Fruit fly (Drosophila melanogaster) whole organism, embryonic: ENCODE data around the gene Atg12.

Experiments used
- Abd-B ChIP-seq: fragments of 200-800 bp; sonication (Bioruptor generic); optimal IDR thresholded peaks from 2 replicates; lab custom pipeline; 2018; ENCODE audit warnings: missing biosample characterization, mild to moderate bottlenecking, missing genetic modification characterization, moderate library complexity
- Atf3 ChIP-seq: fragments of 200-800 bp; sonication (Bioruptor generic); optimal IDR thresholded peaks from 3 replicates; lab custom pipeline; 2016; ENCODE audit warnings: missing biosample characterization, missing genetic modification characterization
- B-H1 ChIP-seq: fragments of 200-800 bp; sonication (Bioruptor generic); IDR thresholded peaks from 3 replicates; pipeline ENCODE4 v1.3.6; 2022; ENCODE audit warnings: missing biosample characterization, missing genetic modification characterization
- BEAF-32 ChIP-seq: fragments of 200-800 bp; sonication (Bioruptor generic); optimal IDR thresholded peaks from 3 replicates; lab custom pipeline; 2017; ENCODE audit warnings: missing biosample characterization, missing genetic modification characterization, mild to moderate bottlenecking, moderate library complexity, missing genetic modification reagents
- CG14710 ChIP-seq: fragments of 200-800 bp; sonication (Bioruptor generic); optimal IDR thresholded peaks from 3 replicates; lab custom pipeline; 2019; ENCODE audit warnings: missing biosample characterization, mild to moderate bottlenecking, missing genetic modification characterization, moderate library complexity
- CG1529 ChIP-seq: fragments of 200-800 bp; sonication (Bioruptor generic); optimal IDR thresholded peaks from 3 replicates; lab custom pipeline; 2018; ENCODE audit warnings: missing biosample characterization, missing genetic modification characterization
- CG18764 ChIP-seq: fragments of 200-800 bp; sonication (Bioruptor generic); optimal IDR thresholded peaks from 3 replicates; lab custom pipeline; 2016; ENCODE audit warnings: missing biosample characterization, missing genetic modification characterization
- CG2199 ChIP-seq: fragments of 200-800 bp; sonication (Bioruptor generic); IDR thresholded peaks from 3 replicates; pipeline ENCODE4 v1.3.6; 2022; ENCODE audit warnings: missing biosample characterization, missing genetic modification characterization
- CG2875 ChIP-seq: fragments of 200-800 bp; sonication (Bioruptor generic); optimal IDR thresholded peaks from 2 replicates; lab custom pipeline; 2017; ENCODE audit warnings: missing biosample characterization, mild to moderate bottlenecking, missing genetic modification characterization, missing genetic modification reagents
- CG31365 ChIP-seq: fragments of 200-800 bp; sonication (Bioruptor generic); optimal IDR thresholded peaks from 2 replicates; lab custom pipeline; 2018; ENCODE audit warnings: missing biosample characterization, mild to moderate bottlenecking, missing genetic modification characterization
- CG31388 ChIP-seq: fragments of 200-800 bp; sonication (Bioruptor generic); optimal IDR thresholded peaks from 2 replicates; lab custom pipeline; 2016; ENCODE audit warnings: missing biosample characterization, missing genetic modification characterization
- CG32532 ChIP-seq: fragments of 200-800 bp; sonication (Bioruptor generic); IDR thresholded peaks from 2 replicates; pipeline ENCODE4 v1.3.6; 2022; ENCODE audit warnings: missing biosample characterization, missing genetic modification characterization
- CG33557 ChIP-seq: fragments of 200-800 bp; sonication (Bioruptor generic); optimal IDR thresholded peaks from 2 replicates; lab custom pipeline; 2019; ENCODE audit warnings: missing biosample characterization, mild to moderate bottlenecking, missing genetic modification characterization, moderate library complexity
- CG4424 ChIP-seq: fragments of 200-800 bp; sonication (Bioruptor generic); optimal IDR thresholded peaks from 3 replicates; lab custom pipeline; 2016; ENCODE audit warnings: missing biosample characterization, missing genetic modification characterization
- CG6813 ChIP-seq: fragments of 200-800 bp; sonication (Bioruptor generic); optimal IDR thresholded peaks from 2 replicates; lab custom pipeline; 2017; ENCODE audit warnings: missing biosample characterization, missing genetic modification characterization, mild to moderate bottlenecking, moderate library complexity, missing genetic modification reagents
- CG7786 ChIP-seq: fragments of 200-800 bp; sonication (Bioruptor generic); optimal IDR thresholded peaks from 2 replicates; lab custom pipeline; 2016; ENCODE audit warnings: missing biosample characterization, missing genetic modification characterization
- CG8388 ChIP-seq: fragments of 200-800 bp; sonication (Bioruptor generic); optimal IDR thresholded peaks from 2 replicates; lab custom pipeline; 2019; ENCODE audit warnings: missing biosample characterization, mild to moderate bottlenecking, missing genetic modification characterization, moderate library complexity
- CG9215 ChIP-seq: fragments of 200-800 bp; sonication (Bioruptor generic); IDR thresholded peaks from 2 replicates; pipeline ENCODE4 v1.3.6; 2022; ENCODE audit warnings: missing biosample characterization, missing genetic modification characterization
- CG9727 ChIP-seq: fragments of 200-800 bp; sonication (Bioruptor generic); optimal IDR thresholded peaks from 3 replicates; lab custom pipeline; 2017; ENCODE audit warnings: missing biosample characterization, mild to moderate bottlenecking, missing genetic modification characterization
- CG9932 ChIP-seq: fragments of 200-800 bp; sonication (Bioruptor generic); IDR thresholded peaks from 2 replicates; pipeline ENCODE4 v1.3.6; 2022; ENCODE audit warnings: missing biosample characterization, missing genetic modification characterization
- CoRest ChIP-seq: fragments of 200-800 bp; sonication (Bioruptor generic); optimal IDR thresholded peaks from 3 replicates; lab custom pipeline; 2018; ENCODE audit warnings: missing biosample characterization, mild to moderate bottlenecking, missing genetic modification characterization, moderate library complexity
- Dip2 ChIP-seq: fragments of 200-800 bp; sonication (Bioruptor generic); IDR thresholded peaks from 2 replicates; pipeline ENCODE4 v1.3.6; 2022; ENCODE audit warnings: missing biosample characterization, missing genetic modification characterization
- Dref ChIP-seq: fragments of 200-800 bp; sonication (Bioruptor generic); IDR thresholded peaks from 2 replicates; pipeline ENCODE4 v1.3.6; 2022; ENCODE audit warnings: missing biosample characterization, missing genetic modification characterization
- Drgx ChIP-seq: fragments of 200-800 bp; sonication (Bioruptor generic); IDR thresholded peaks from 2 replicates; pipeline ENCODE4 v1.3.6; 2022; ENCODE audit warnings: missing biosample characterization, missing genetic modification characterization
- HHEX ChIP-seq: fragments of 200-800 bp; sonication (Bioruptor generic); optimal IDR thresholded peaks from 3 replicates; lab custom pipeline; 2017; ENCODE audit warnings: missing biosample characterization, mild to moderate bottlenecking, missing genetic modification characterization, missing genetic modification reagents
- HLHmδ ChIP-seq: fragments of 200-800 bp; sonication (Bioruptor generic); optimal IDR thresholded peaks from 2 replicates; lab custom pipeline; 2018; ENCODE audit warnings: missing biosample characterization, mild to moderate bottlenecking, missing genetic modification characterization, moderate library complexity
- Hsf ChIP-seq: fragments of 200-800 bp; sonication (Bioruptor generic); optimal IDR thresholded peaks from 3 replicates; lab custom pipeline; 2016; ENCODE audit warnings: missing biosample characterization, missing genetic modification characterization
- Lim3 ChIP-seq: fragments of 200-800 bp; sonication (Bioruptor generic); IDR thresholded peaks from 2 replicates; pipeline ENCODE4 v1.3.6; 2022; ENCODE audit warnings: missing biosample characterization, missing genetic modification characterization
- Med ChIP-seq: fragments of 200-800 bp; sonication (Bioruptor generic); peaks from one replicate; lab custom pipeline; 2016; ENCODE audit warnings: missing biosample characterization, missing genetic modification characterization, mild to moderate bottlenecking, inconsistent platforms, moderate library complexity
- NK7.1 ChIP-seq: fragments of 200-800 bp; sonication (Bioruptor generic); optimal IDR thresholded peaks from 3 replicates; lab custom pipeline; 2016; ENCODE audit warnings: missing biosample characterization, missing genetic modification characterization
- ac ChIP-seq: fragments of 200-800 bp; sonication (Bioruptor generic); optimal IDR thresholded peaks from 3 replicates; lab custom pipeline; 2017; ENCODE audit warnings: missing biosample characterization, mild to moderate bottlenecking, missing genetic modification characterization
- al ChIP-seq: fragments of 200-800 bp; sonication (Bioruptor generic); IDR thresholded peaks from 2 replicates; pipeline ENCODE4 v1.3.6; 2022; ENCODE audit warnings: missing biosample characterization, missing genetic modification characterization
- bigmax ChIP-seq: fragments of 200-800 bp; sonication (Bioruptor generic); optimal IDR thresholded peaks from 2 replicates; lab custom pipeline; 2018; ENCODE audit warnings: missing biosample characterization, mild to moderate bottlenecking, missing genetic modification characterization
- crc ChIP-seq: fragments of 200-800 bp; sonication (Bioruptor generic); optimal IDR thresholded peaks from 2 replicates; lab custom pipeline; 2016; ENCODE audit warnings: missing biosample characterization, missing genetic modification characterization
- da ChIP-seq: fragments of 200-800 bp; sonication (Bioruptor generic); optimal IDR thresholded peaks from 2 replicates; lab custom pipeline; 2016; ENCODE audit warnings: missing biosample characterization, missing genetic modification characterization
- dmrt11E ChIP-seq: fragments of 200-800 bp; sonication (Bioruptor generic); optimal IDR thresholded peaks from 3 replicates; lab custom pipeline; 2018; ENCODE audit warnings: missing biosample characterization, mild to moderate bottlenecking, missing genetic modification characterization, moderate library complexity
- fd96Cb ChIP-seq: fragments of 200-800 bp; sonication (Bioruptor generic); optimal IDR thresholded peaks from 2 replicates; lab custom pipeline; 2018; ENCODE audit warnings: missing biosample characterization, mild to moderate bottlenecking, missing genetic modification characterization, moderate library complexity
- gsb-n ChIP-seq: fragments of 200-800 bp; sonication (Bioruptor generic); optimal IDR thresholded peaks from 3 replicates; lab custom pipeline; 2018; ENCODE audit warnings: missing biosample characterization, mild to moderate bottlenecking, missing genetic modification characterization
- hkb ChIP-seq, 2 experiments: fragments of 200-800 bp in 1 of 2; fragments of >200 bp in 1 of 2; sonication (Bioruptor generic) in 1 of 2; IDR thresholded peaks in 1 of 2; optimal IDR thresholded peaks in 1 of 2; 2 replicates each; pipeline versions ENCODE4 v1.3.6 to Lab custom; 2017 to 2022; ENCODE audit warnings: missing biosample characterization in 1 of 2, missing genetic modification characterization in 1 of 2
- kay ChIP-seq: fragments of 200-800 bp; sonication (Bioruptor generic); optimal IDR thresholded peaks from 2 replicates; lab custom pipeline; 2016; ENCODE audit warnings: missing biosample characterization, missing genetic modification characterization
- kni ChIP-seq: fragments of 200-800 bp; sonication (Bioruptor generic); optimal IDR thresholded peaks from 3 replicates; lab custom pipeline; 2017; ENCODE audit warnings: mild to moderate bottlenecking, missing biosample characterization, missing genetic modification reagents, missing genetic modification characterization
- oc ChIP-seq: fragments of 200-800 bp; sonication (Bioruptor generic); optimal IDR thresholded peaks from 2 replicates; lab custom pipeline; 2018; ENCODE audit warnings: missing biosample characterization, mild to moderate bottlenecking, missing genetic modification characterization, moderate library complexity
- shn ChIP-seq: fragments of 200-800 bp; sonication (Bioruptor generic); optimal IDR thresholded peaks from 3 replicates; lab custom pipeline; 2016; ENCODE audit warnings: missing biosample characterization, missing genetic modification characterization
- sim ChIP-seq: fragments of 200-800 bp; sonication (Bioruptor generic); IDR thresholded peaks from 2 replicates; pipeline ENCODE4 v1.3.6; 2022; ENCODE audit warnings: missing biosample characterization, missing genetic modification characterization
- sna ChIP-seq: fragments of 200-800 bp; sonication (Bioruptor generic); IDR thresholded peaks from 2 replicates; pipeline ENCODE4 v1.3.6; 2022; ENCODE audit warnings: missing biosample characterization, missing genetic modification characterization; ENCODE audit not compliant: partially characterized antibody
- stwl ChIP-seq: fragments of 200-800 bp; sonication (Bioruptor generic); optimal IDR thresholded peaks from 3 replicates; lab custom pipeline; 2018; ENCODE audit warnings: missing biosample characterization, mild to moderate bottlenecking, missing genetic modification characterization, moderate library complexity
- twi ChIP-seq: fragments of 200-800 bp; optimal IDR thresholded peaks from 2 replicates; lab custom pipeline; 2019; ENCODE audit warnings: missing biosample characterization, mild to moderate bottlenecking, missing genetic modification characterization, moderate library complexity
- zen2 ChIP-seq: fragments of 200-800 bp; sonication (Bioruptor generic); IDR thresholded peaks from 3 replicates; pipeline ENCODE4 v1.3.6; 2022; ENCODE audit warnings: missing biosample characterization, missing genetic modification characterization; ENCODE audit not compliant: partially characterized antibody

The Atg12 gene

DNA sequence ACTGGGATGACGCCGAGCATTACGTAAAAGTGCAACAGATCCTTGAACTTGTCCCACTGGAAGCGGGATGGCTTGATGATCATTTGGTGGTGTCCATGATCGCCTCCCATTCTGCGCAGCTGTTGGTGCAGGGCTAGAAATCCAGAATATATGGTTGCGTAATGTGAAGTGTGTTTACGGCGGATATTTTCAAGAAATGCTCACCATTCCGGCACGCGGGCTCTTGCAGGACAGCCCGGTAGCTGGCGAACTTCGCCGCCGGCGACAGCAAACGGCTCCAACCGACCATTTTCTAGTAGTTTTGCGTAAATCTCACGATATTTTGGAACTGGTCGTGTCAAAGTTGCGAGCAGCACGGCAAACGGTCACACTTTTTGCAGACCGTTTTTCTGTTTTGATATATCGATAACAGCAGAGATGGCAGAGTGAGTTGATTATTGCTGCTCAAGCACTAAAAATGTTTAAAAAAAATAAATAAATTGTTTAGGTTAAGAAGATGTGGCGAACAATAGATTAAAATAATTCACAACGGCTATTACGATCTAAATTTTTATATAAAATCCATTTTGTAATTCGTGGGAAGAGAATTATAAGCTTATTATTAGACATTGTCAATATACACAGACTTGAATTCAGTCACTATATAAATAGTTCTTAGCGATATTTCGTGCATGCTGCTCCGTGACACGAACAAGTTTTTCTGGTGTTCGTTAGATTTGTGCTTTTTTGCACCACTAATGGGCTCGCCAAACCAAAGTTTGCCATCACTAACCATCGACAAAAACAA, 1.5 kb downstream of the Atg12 start, which contains the start of the genes ND-SGDH and RhoGAP68F (continued):
- TF ChIP-seq shn (GFP tag; lab: Kevin White, UChicago): peak; percentile 69
- no peak for TF ChIP-seq bigmax
- TF ChIP-seq Hsf (GFP tag; lab: Kevin White, UChicago): peak; percentile 80
- peak; percentile 95 for TF ChIP-seq sna (GFP tag; lab: Robert Waterston, UW)
- no peak for TF ChIP-seq CG2199 (GFP tag; lab: Robert Waterston, UW)
- TF ChIP-seq CG2875: no peak
- TF ChIP-seq CoRest: peak; percentile 90
- no peak for TF ChIP-seq ac (GFP tag; lab: Kevin White, UChicago)
- TF ChIP-seq CG9215 (GFP tag; lab: Robert Waterston, UW): peak; percentile 74; the same call in 1 of the 2 replicates
- TF ChIP-seq CG8388 (GFP tag; lab: Kevin White, UChicago): peak; percentile 60
- peak; percentile 72 for TF ChIP-seq al
- peak; percentile 36; the same call in 1 of the 3 replicates for TF ChIP-seq B-H1 (GFP tag; lab: Robert Waterston, UW)
- TF ChIP-seq Med (GFP tag; lab: Kevin White, UChicago): peak; percentile 78
- TF ChIP-seq dmrt11E (tag; lab: Kevin White, UChicago): peak; percentile 70
- TF ChIP-seq CG6813 (GFP tag; lab: Kevin White, UChicago): no peak
- no peak for TF ChIP-seq Lim3
- peak; percentile 55 for TF ChIP-seq CG18764 (GFP tag; lab: Kevin White, UChicago)
- TF ChIP-seq CG31388 (GFP tag; lab: Kevin White, UChicago): peak; percentile 35
- TF ChIP-seq CG31365 (tag; lab: Kevin White, UChicago): no peak
- peak; percentile 79 for TF ChIP-seq CG9727 (GFP tag; lab: Kevin White, UChicago)
- peak; percentile 81 for TF ChIP-seq zen2
- TF ChIP-seq twi (tag; lab: Kevin White, UChicago): peak; percentile 54
- TF ChIP-seq CG33557: peak; percentile 62
- TF ChIP-seq kay (GFP tag; lab: Kevin White, UChicago): peak; percentile 57
- TF ChIP-seq HHEX (GFP tag; lab: Kevin White, UChicago): peak; percentile 46
- TF ChIP-seq da (GFP tag; lab: Kevin White, UChicago): peak; percentile 2
- TF ChIP-seq Abd-B: peak; percentile 90
- TF ChIP-seq Atf3 (GFP tag; lab: Kevin White, UChicago): peak; percentile 7
- peak; percentile 33 for TF ChIP-seq kni (GFP tag; lab: Kevin White, UChicago)
- TF ChIP-seq CG14710 (tag; lab: Kevin White, UChicago): peak; percentile 89
- TF ChIP-seq NK7.1 (GFP tag; lab: Kevin White, UChicago): peak; percentile 50
- TF ChIP-seq Drgx (GFP tag; lab: Robert Waterston, UW): peak; percentile 34; the same call in 1 of the 2 replicates
- TF ChIP-seq CG4424: peak; percentile 73
- TF ChIP-seq Dip2: no peak
- peak; percentile 29 for TF ChIP-seq oc (tag; lab: Kevin White, UChicago)
- TF ChIP-seq stwl (tag; lab: Kevin White, UChicago): peak; percentile 55
- TF ChIP-seq CG7786: peak; percentile 70
- TF ChIP-seq sim (GFP tag; lab: Robert Waterston, UW): no peak
- peak; percentile 66 for TF ChIP-seq fd96Cb (tag; lab: Kevin White, UChicago)
- no peak for TF ChIP-seq crc
- TF ChIP-seq CG9932 (GFP tag; lab: Robert Waterston, UW): peak; percentile 91
- TF ChIP-seq HLHmδ (GFP tag; lab: Kevin White, UChicago): no peak
- TF ChIP-seq gsb-n (tag; lab: Kevin White, UChicago): peak; percentile 67
- peak; percentile 44 for TF ChIP-seq CG1529
- 0 out of 2 replicates have a peak, but pooled peaks have one; percentile 76 for TF ChIP-seq CG32532 (GFP tag; lab: Robert Waterston, UW)
- TF ChIP-seq hkb (optimal IDR thresholded peaks at IDR 0.05; lab: Kevin White, UChicago): no peak
- no peak; the same call in none of the 2 replicates for TF ChIP-seq hkb (GFP tag; IDR thresholded peaks at IDR 0.05; lab: Robert Waterston, UW)
- TF ChIP-seq BEAF-32 (GFP tag; lab: Kevin White, UChicago): peak; percentile 99
- peak; percentile 64 for TF ChIP-seq Dref (GFP tag; lab: Robert Waterston, UW)
